Worm (Caenorhabditis elegans) whole organism, L1 larva: Measurements from ENCODE around the gene F43C11.12.

Experiments
- aly-2 ChIP-seq: fragments of 150-350 bp; optimal IDR thresholded peaks from 2 replicates; lab custom pipeline; 2014; ENCODE audit warnings: missing biosample characterization, missing genetic modification characterization
- ceh-90 ChIP-seq: sonication (generic microtip); optimal IDR thresholded peaks from 2 replicates; lab custom pipeline; 2016; ENCODE audit warnings: missing genetic modification characterization, missing compliant biosample characterization
- ces-1 ChIP-seq: fragments of 150-350 bp; optimal IDR thresholded peaks from 2 replicates; lab custom pipeline; 2014; ENCODE audit warnings: missing biosample characterization, missing genetic modification reagents, missing genetic modification characterization
- dpl-1 ChIP-seq, 3 experiments: fragments of 150-350 bp in 2 of 3; sonication (generic microtip) in 1 of 3; optimal IDR thresholded peaks; 2 replicates each; lab custom pipeline; 2014 to 2017; ENCODE audit warnings: missing biosample characterization in 3 of 3, missing genetic modification characterization in 3 of 3, missing genetic modification reagents in 3 of 3
- efl-1 ChIP-seq, 4 experiments: fragments of 150-350 bp; optimal IDR thresholded peaks in 3 of 4; peaks in 1 of 4; 1 replicate in 1 of 4; 2 replicates in 3 of 4; lab custom pipeline; 2014; ENCODE audit warnings: missing biosample characterization in 2 of 4, missing genetic modification characterization in 2 of 4, missing genetic modification reagents in 2 of 4
- egl-13 ChIP-seq: sonication (generic microtip); optimal IDR thresholded peaks from 2 replicates; lab custom pipeline; 2016; ENCODE audit warnings: missing genotype, missing genetic modification reagents, missing genetic modification characterization, missing compliant biosample characterization
- egl-27 ChIP-seq, 2 experiments: fragments of 150-350 bp in 1 of 2; sonication (generic microtip); optimal IDR thresholded peaks; 3 replicates each; lab custom pipeline; 2017 to 2018; ENCODE audit warnings: missing biosample characterization in 2 of 2, missing genetic modification characterization in 2 of 2, missing genetic modification reagents in 2 of 2
- elt-2 ChIP-seq: sonication (generic microtip); optimal IDR thresholded peaks from 2 replicates; lab custom pipeline; 2016; ENCODE audit warnings: missing genetic modification characterization, mild to moderate bottlenecking, inconsistent platforms, missing compliant biosample characterization, missing genetic modification reagents
- elt-3 ChIP-seq, 6 experiments: fragments of 150-350 bp in 1 of 6; sonication (generic microtip); optimal IDR thresholded peaks; 2 replicates each; lab custom pipeline; 2017 to 2018; ENCODE audit warnings: missing biosample characterization in 6 of 6, missing genetic modification characterization in 6 of 6, inconsistent platforms in 1 of 6
- ets-5 ChIP-seq: fragments of 200-800 bp; sonication (Bioruptor generic); IDR thresholded peaks from 2 replicates; pipeline ENCODE4 v1.3.6; 2022; ENCODE audit warnings: missing genetic modification characterization, missing compliant biosample characterization
- fkh-10 ChIP-seq: sonication (generic microtip); optimal IDR thresholded peaks from 2 replicates; lab custom pipeline; 2017; ENCODE audit warnings: missing biosample characterization, missing genetic modification reagents, missing genetic modification characterization
- hlh-4 ChIP-seq: sonication (generic microtip); optimal IDR thresholded peaks from 2 replicates; lab custom pipeline; 2016; ENCODE audit warnings: mild to moderate bottlenecking, missing genetic modification characterization, missing compliant biosample characterization
- irx-1 ChIP-seq: sonication (generic microtip); optimal IDR thresholded peaks from 2 replicates; lab custom pipeline; 2016; ENCODE audit warnings: missing genetic modification characterization, missing compliant biosample characterization
- jun-1 ChIP-seq: fragments of 150-350 bp; optimal IDR thresholded peaks from 2 replicates; lab custom pipeline; 2014; ENCODE audit warnings: missing biosample characterization, missing genetic modification reagents, missing genetic modification characterization
- lin-13 ChIP-seq: fragments of 150-350 bp; optimal IDR thresholded peaks from 2 replicates; lab custom pipeline; 2014; ENCODE audit warnings: missing biosample characterization, missing genetic modification reagents, missing genetic modification characterization
- lin-14 ChIP-seq: fragments of 200-800 bp; sonication (Bioruptor generic); optimal IDR thresholded peaks from 2 replicates; lab custom pipeline; 2018; ENCODE audit warnings: mild to moderate bottlenecking, missing genetic modification characterization, moderate library complexity, missing compliant biosample characterization
- lin-35 ChIP-seq, 2 experiments: fragments of 150-350 bp; optimal IDR thresholded peaks; 2 replicates each; lab custom pipeline; 2014; ENCODE audit warnings: missing biosample characterization in 2 of 2, missing genetic modification characterization in 2 of 2, missing genetic modification reagents in 2 of 2
- lir-3 ChIP-seq: sonication (generic microtip); optimal IDR thresholded peaks from 2 replicates; lab custom pipeline; 2016; ENCODE audit warnings: mild to moderate bottlenecking, missing genetic modification characterization, moderate library complexity, missing compliant biosample characterization; ENCODE audit not compliant: poor library complexity
- lsy-2 ChIP-seq, 2 experiments: fragments of 150-350 bp; optimal IDR thresholded peaks; 2 replicates each; lab custom pipeline; 2014; ENCODE audit warnings: missing biosample characterization in 2 of 2, missing genetic modification characterization in 2 of 2
- mab-9 ChIP-seq: fragments of 200-800 bp; sonication (Bioruptor generic); IDR thresholded peaks from 2 replicates; pipeline ENCODE4 v1.3.6; 2022; ENCODE audit warnings: missing genetic modification reagents, missing genetic modification characterization, missing compliant biosample characterization
- nhr-11 ChIP-seq: fragments of 150-350 bp; optimal IDR thresholded peaks from 2 replicates; lab custom pipeline; 2014; ENCODE audit warnings: missing biosample characterization, missing genetic modification characterization
- nhr-12 ChIP-seq: sonication (generic microtip); optimal IDR thresholded peaks from 2 replicates; lab custom pipeline; 2017; ENCODE audit warnings: missing biosample characterization, missing genetic modification characterization
- nhr-19 ChIP-seq: fragments of 200-800 bp; sonication (Bioruptor generic); conservative IDR thresholded peaks from 2 replicates; pipeline ENCODE4 v1.3.6; 2022; ENCODE audit warnings: missing genetic modification characterization, missing compliant biosample characterization
- nhr-20 ChIP-seq: sonication (generic microtip); optimal IDR thresholded peaks from 2 replicates; lab custom pipeline; 2016; ENCODE audit warnings: mild to moderate bottlenecking, missing genetic modification characterization, missing compliant biosample characterization
- nhr-71 ChIP-seq: sonication (generic microtip); optimal IDR thresholded peaks from 2 replicates; lab custom pipeline; 2016; ENCODE audit warnings: mild to moderate bottlenecking, missing genetic modification characterization, moderate library complexity, missing compliant biosample characterization
- nhr-85 ChIP-seq: sonication (generic microtip); peaks from one replicate; lab custom pipeline; 2016; ENCODE audit warnings: missing genetic modification characterization, inconsistent platforms, missing compliant biosample characterization
- pqm-1 ChIP-seq: sonication (generic microtip); optimal IDR thresholded peaks from 3 replicates; lab custom pipeline; 2017; ENCODE audit warnings: missing biosample characterization, missing genetic modification characterization
- skn-1 ChIP-seq: fragments of 150-350 bp; optimal IDR thresholded peaks from 2 replicates; lab custom pipeline; 2014; ENCODE audit warnings: missing biosample characterization, missing genetic modification characterization
- snpc-4 ChIP-seq: fragments of 150-350 bp; optimal IDR thresholded peaks from 2 replicates; lab custom pipeline; 2014; ENCODE audit warnings: missing biosample characterization, missing genetic modification characterization
- sox-4 ChIP-seq: sonication (generic microtip); optimal IDR thresholded peaks from 2 replicates; lab custom pipeline; 2016; ENCODE audit warnings: missing genetic modification characterization, missing compliant biosample characterization
- sup-37 ChIP-seq: fragments of 200-800 bp; sonication (Bioruptor generic); optimal IDR thresholded peaks from 2 replicates; lab custom pipeline; 2018; ENCODE audit warnings: mild to moderate bottlenecking, missing genetic modification characterization, missing compliant biosample characterization
- swsn-7 ChIP-seq: sonication (generic microtip); optimal IDR thresholded peaks from 2 replicates; lab custom pipeline; 2016; ENCODE audit warnings: missing genetic modification characterization, missing compliant biosample characterization
- unc-62 ChIP-seq: fragments of 150-350 bp; optimal IDR thresholded peaks from 2 replicates; lab custom pipeline; 2014; ENCODE audit warnings: missing biosample characterization, missing genetic modification reagents, missing genetic modification characterization
- unc-86 ChIP-seq: sonication (generic microtip); optimal IDR thresholded peaks from 2 replicates; lab custom pipeline; 2016; ENCODE audit warnings: missing genetic modification characterization, missing compliant biosample characterization
- unc-98 ChIP-seq: fragments of 200-800 bp; sonication (Bioruptor generic); IDR thresholded peaks from 2 replicates; pipeline ENCODE4 v1.3.6; 2022; ENCODE audit warnings: missing genetic modification characterization, missing compliant biosample characterization
- xbp-1 ChIP-seq: sonication (generic microtip); optimal IDR thresholded peaks from 2 replicates; lab custom pipeline; 2016; ENCODE audit warnings: missing genetic modification characterization, missing compliant biosample characterization
- zip-4 ChIP-seq: fragments of 200-800 bp; sonication (Bioruptor generic); optimal IDR thresholded peaks from 2 replicates; lab custom pipeline; 2018; ENCODE audit warnings: mild to moderate bottlenecking, missing genetic modification characterization, moderate library complexity, missing compliant biosample characterization
- ztf-11 ChIP-seq, 2 experiments: sonication (generic microtip); optimal IDR thresholded peaks; 2 replicates each; lab custom pipeline; 2016 to 2017; ENCODE audit warnings: missing genetic modification characterization in 2 of 2, missing biosample characterization in 1 of 2, missing compliant biosample characterization in 1 of 2

F43C11.12 gene

DNA sequence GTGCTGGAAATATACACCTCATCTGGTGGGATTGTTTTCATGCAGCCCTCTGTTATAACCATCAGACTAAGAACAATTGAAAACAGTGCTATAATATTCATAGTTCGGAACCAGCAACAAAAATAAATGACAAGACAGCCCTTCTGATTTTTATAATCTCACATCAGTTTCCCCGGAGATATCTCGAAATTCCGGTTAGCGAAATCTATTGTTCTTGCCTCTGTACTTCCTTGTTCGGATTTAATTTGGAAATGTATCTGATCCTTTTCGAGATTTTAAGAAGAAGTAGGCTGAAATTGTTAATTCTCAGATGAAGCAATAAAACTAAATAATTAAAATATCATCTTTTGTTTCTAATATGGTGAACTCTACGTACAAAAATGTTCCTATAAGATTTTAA is 2.9 kb downstream of the F43C11.12 start, which contains the start of gene F43C11.11:
Gene F43C11.11, minus strand, starts transcription at position 101 of the 400 bp plus-strand sequence.
- TF ChIP-seq lir-3 (tag; lab: Kevin White, UChicago) (no peak), ces-1 (GFP tag; lab: Kevin White, UChicago) (no peak), ets-5 (GFP tag; lab: Robert Waterston, UW) (no peak), sup-37 (GFP tag; lab: Kevin White, UChicago) (no peak), egl-13 (tag; lab: Kevin White, UChicago) (no peak), fkh-10 (GFP tag; lab: Kevin White, UChicago) (no peak), snpc-4 (tag; lab: Kevin White, UChicago) (no peak), aly-2 (no peak), lin-35 (GFP tag; optimal IDR thresholded peaks at IDR 0.05; lab: Kevin White, UChicago) (no peak), skn-1 (tag; lab: Kevin White, UChicago) (no peak), nhr-12 (tag; lab: Kevin White, UChicago) (no peak), nhr-71 (no peak), irx-1 (tag; lab: Kevin White, UChicago) (no peak), elt-3 (tag; optimal IDR thresholded peaks at IDR 0.05; lab: Kevin White, UChicago) (no peak), lin-13 (GFP tag; lab: Kevin White, UChicago) (no peak), ztf-11 (tag; optimal IDR thresholded peaks at IDR 0.05; lab: Kevin White, UChicago) (no peak), hlh-4 (tag; lab: Kevin White, UChicago) (no peak), jun-1 (tag; lab: Kevin White, UChicago) (no peak)

DNA sequence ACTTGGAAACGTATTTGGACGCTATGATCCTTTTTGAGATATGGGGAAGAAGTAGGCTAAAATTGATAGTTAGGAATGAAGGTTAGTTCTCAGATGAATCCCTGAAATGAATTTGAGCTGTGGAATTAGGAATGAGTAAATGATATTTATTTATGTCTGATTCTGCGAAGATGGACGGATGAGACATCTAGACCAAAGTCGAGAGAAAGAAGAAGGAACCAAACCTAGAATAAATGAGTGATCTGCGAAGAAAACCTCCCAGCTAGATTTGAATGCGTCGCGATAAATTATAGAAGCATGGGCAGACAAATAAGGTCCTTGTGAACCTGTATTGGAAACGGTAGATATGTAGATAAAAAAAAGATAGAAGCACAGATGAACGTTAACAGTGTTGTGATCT is 6.6 kb downstream of the F43C11.12 start, which contains the start of gene F43C11.16:
Gene F43C11.16, minus strand, starts transcription at position 101 of the 400 bp plus-strand sequence.
- TF ChIP-seq efl-1 (optimal IDR thresholded peaks at IDR 0.05; lab: Kevin White, UChicago) (no peak), efl-1 (GFP tag; optimal IDR thresholded peaks at IDR 0.05 in 1 of 2; lab: Kevin White, UChicago) (peak in 1 of 2 experiments; percentile 18), xbp-1 (tag; lab: Kevin White, UChicago) (no peak)

ce11 chrII:2356795-2357194 is 9.7 kb downstream of the F43C11.12 start, which contains the start of gene F43C11.1:
Gene F43C11.1 (plus strand): TSS chrII:2357095.
- TF ChIP-seq nhr-85 (tag; lab: Kevin White, UChicago) (no peak), mab-9 (GFP tag; lab: Robert Waterston, UW) (no peak), ceh-90 (tag; lab: Kevin White, UChicago) (no peak), lsy-2 (tag; optimal IDR thresholded peaks at IDR 0.05; lab: Kevin White, UChicago) (no peak), dpl-1 (GFP tag; optimal IDR thresholded peaks at IDR 0.05; lab: Kevin White, UChicago) (no peak), lin-14 (no peak), nhr-19 (GFP tag; lab: Robert Waterston, UW) (no peak), unc-98 (GFP tag; lab: Robert Waterston, UW) (no peak), nhr-20 (no peak), unc-62 (GFP tag; lab: Kevin White, UChicago) (no peak), egl-27 (tag; optimal IDR thresholded peaks at IDR 0.05; lab: Kevin White, UChicago) (no peak), swsn-7 (tag; lab: Kevin White, UChicago) (no peak), elt-2 (tag; lab: Kevin White, UChicago) (no peak), nhr-71 (no peak)

DNA sequence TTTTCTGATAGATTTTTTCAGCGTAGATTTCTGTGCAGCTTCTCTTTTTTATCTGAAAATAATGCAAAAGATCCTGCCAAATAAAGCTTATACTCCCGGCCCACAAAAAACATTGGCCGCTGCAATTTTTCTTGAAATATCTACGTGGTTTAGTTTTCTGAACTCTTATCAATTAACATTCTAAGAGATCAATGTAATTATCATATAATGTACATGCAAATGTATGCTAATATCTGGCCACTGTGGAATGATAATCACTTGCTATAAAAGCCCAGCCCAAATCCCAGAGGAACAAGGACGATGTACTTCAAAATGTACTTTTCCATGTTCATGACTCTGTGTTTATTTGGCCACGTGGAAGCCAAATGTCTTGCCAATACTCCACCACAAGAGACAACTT is 12.0 kb downstream of the F43C11.12 start, which contains the start of gene F43C11.2:
Gene F43C11.2, plus strand, starts transcription at position 301 of the 400 bp plus-strand sequence.
- TF ChIP-seq zip-4 (GFP tag; lab: Kevin White, UChicago) (no peak), aly-2 (no peak), unc-86 (no peak), pqm-1 (tag; lab: Kevin White, UChicago) (no peak), nhr-20 (no peak), nhr-85 (tag; lab: Kevin White, UChicago) (no peak), nhr-11 (tag; lab: Kevin White, UChicago) (no peak), sox-4 (tag; lab: Kevin White, UChicago) (no peak)
